Fruit fly (Drosophila melanogaster) whole organism, adult: ENCODE data around the gene Aven.

Experiments
- CG11617 ChIP-seq: fragments of 200-800 bp; sonication (Bioruptor generic); optimal IDR thresholded peaks from 2 replicates; lab custom pipeline; 2017; ENCODE audit warnings: mild to moderate bottlenecking, missing biosample characterization, missing genetic modification reagents, missing genetic modification characterization
- CG14711 ChIP-seq: fragments of 200-800 bp; sonication (Bioruptor generic); optimal IDR thresholded peaks from 2 replicates; lab custom pipeline; 2018; ENCODE audit warnings: missing biosample characterization, mild to moderate bottlenecking, missing genetic modification characterization, moderate library complexity
- CG5204 ChIP-seq: fragments of 200-800 bp; sonication (Bioruptor generic); optimal IDR thresholded peaks from 2 replicates; lab custom pipeline; 2016; ENCODE audit warnings: missing biosample characterization, missing genetic modification characterization
- CG7101 ChIP-seq: fragments of 200-800 bp; sonication (Bioruptor generic); optimal IDR thresholded peaks from 2 replicates; lab custom pipeline; 2018; ENCODE audit warnings: missing biosample characterization, mild to moderate bottlenecking, missing genetic modification characterization, moderate library complexity
- Hr96 ChIP-seq: fragments of 200-800 bp; sonication (Bioruptor generic); optimal IDR thresholded peaks from 2 replicates; lab custom pipeline; 2016; ENCODE audit warnings: missing biosample characterization, missing genetic modification characterization
- bab1 ChIP-seq: fragments of 200-800 bp; sonication (Bioruptor generic); optimal IDR thresholded peaks from 3 replicates; lab custom pipeline; 2019; ENCODE audit warnings: missing biosample characterization, mild to moderate bottlenecking, missing genetic modification characterization, moderate library complexity
- cic ChIP-seq: fragments of 200-800 bp; sonication (Bioruptor generic); optimal IDR thresholded peaks from 2 replicates; lab custom pipeline; 2017; ENCODE audit warnings: missing biosample characterization, mild to moderate bottlenecking, missing genetic modification characterization, moderate library complexity
- cnc ChIP-seq, 2 experiments: fragments of >200 bp; optimal IDR thresholded peaks; 2 replicates each; lab custom pipeline; 2017
- kay ChIP-seq: fragments of 200-800 bp; sonication (Bioruptor generic); peaks from one replicate; lab custom pipeline; 2016; ENCODE audit warnings: missing biosample characterization, missing genetic modification characterization, borderline replicate concordance
- ovo ChIP-seq: fragments of 200-800 bp; sonication (Bioruptor generic); optimal IDR thresholded peaks from 2 replicates; lab custom pipeline; 2016; ENCODE audit warnings: missing biosample characterization, missing genetic modification characterization
- pad ChIP-seq: fragments of 200-800 bp; sonication (Bioruptor generic); optimal IDR thresholded peaks from 3 replicates; lab custom pipeline; 2017; ENCODE audit warnings: missing biosample characterization, missing genetic modification characterization, mild to moderate bottlenecking, moderate library complexity, missing genetic modification reagents
- tj ChIP-seq: fragments of 200-800 bp; sonication (Bioruptor generic); optimal IDR thresholded peaks from 3 replicates; lab custom pipeline; 2017; ENCODE audit warnings: missing biosample characterization, mild to moderate bottlenecking, missing genetic modification characterization, moderate library complexity

DNA sequence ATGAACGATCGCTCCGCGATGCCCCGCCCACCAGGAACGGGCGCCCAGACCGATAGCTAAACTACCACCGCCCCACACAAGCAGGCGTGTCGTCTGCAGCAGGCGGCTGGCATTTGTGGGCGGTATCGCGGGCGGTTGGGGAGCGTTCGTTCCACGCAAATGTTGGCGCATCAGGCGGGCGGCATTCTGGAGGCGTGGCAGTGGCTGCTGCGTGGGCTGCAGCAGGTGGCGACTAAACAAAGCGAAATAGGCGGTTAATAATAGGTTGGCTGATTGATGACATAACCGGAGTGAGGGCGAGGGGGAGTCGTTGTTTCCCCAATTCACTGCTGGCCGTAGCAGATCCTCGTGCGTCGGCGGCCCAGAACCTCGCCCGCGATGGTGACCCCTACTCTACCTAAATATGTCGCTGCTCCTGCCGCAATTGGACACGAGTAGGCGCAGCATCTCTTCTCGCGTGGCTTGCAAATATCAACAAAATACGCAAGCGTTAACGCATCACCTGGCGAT, 34.3 kb downstream of the Aven start:
- no peak for TF ChIP-seq ovo
- no peak for TF ChIP-seq cnc (optimal IDR thresholded peaks at IDR 0.05; lab: Kevin White, UChicago)
- no peak for TF ChIP-seq kay (GFP tag; lab: Kevin White, UChicago)
- no peak for TF ChIP-seq bab1 (GFP tag; lab: Kevin White, UChicago)
- no peak for TF ChIP-seq pad
- TF ChIP-seq Hr96 (GFP tag; lab: Kevin White, UChicago), result no peak
- TF ChIP-seq cic (GFP tag; lab: Kevin White, UChicago), result no peak
- TF ChIP-seq CG7101, result no peak
- no peak for TF ChIP-seq CG14711 (tag; lab: Kevin White, UChicago)
- no peak for TF ChIP-seq CG11617 (GFP tag; lab: Kevin White, UChicago)
- no peak for TF ChIP-seq tj (GFP tag; lab: Kevin White, UChicago)
- TF ChIP-seq CG5204 (GFP tag; lab: Kevin White, UChicago), result no peak
